Fruit fly (Drosophila melanogaster): ENCODE data around the gene Traf6.

DNA sequence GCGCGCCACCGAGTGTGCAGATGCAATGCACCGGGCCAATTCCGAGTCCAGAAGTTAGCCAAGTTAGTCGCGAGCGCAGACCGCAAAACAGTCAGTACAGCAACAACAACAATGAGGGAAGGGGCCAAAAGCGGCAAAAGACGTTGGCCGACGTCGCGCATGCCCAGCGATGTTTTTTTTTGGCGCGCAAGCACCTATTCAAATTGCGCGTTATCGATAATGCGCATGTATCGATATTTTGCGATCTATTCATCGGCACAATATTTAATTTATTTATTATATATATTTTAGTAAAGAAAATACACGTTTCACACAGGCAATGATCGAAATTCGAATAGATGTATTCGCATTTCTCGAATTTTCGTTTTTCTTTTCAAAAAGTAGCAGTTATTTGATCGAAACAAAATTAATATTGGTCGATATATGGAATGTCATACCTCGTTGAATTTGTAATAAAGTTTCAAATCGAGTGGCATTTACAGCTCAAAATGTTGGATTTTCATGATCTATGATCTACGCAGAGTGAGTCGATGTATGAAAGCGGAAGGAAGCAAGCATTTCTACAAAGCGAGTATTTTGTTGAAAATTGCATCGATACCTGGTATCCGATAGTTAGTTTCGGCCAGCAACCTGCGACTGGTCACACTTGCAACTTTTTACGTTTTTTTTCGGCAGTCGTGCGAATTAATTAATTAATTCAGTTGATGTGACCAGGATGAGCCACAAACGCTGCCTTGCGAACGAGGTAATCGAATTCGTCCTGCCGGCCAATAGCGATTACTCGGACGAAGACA is 27.8 kb downstream of the Traf6 start, which contains the start of gene CG2116:
- TF ChIP-seq CG3032 (tag; optimal IDR thresholded peaks at IDR 0.05), result no peak
- TF ChIP-seq pdm3 (GFP tag; optimal IDR thresholded peaks at IDR 0.05), result no peak
- no peak for TF ChIP-seq CG10669 (GFP tag; optimal IDR thresholded peaks at IDR 0.05)
- no peak for TF ChIP-seq Met (GFP tag; optimal IDR thresholded peaks at IDR 0.05)
- no peak for TF ChIP-seq Eip93F (GFP tag; optimal IDR thresholded peaks at IDR 0.05)
- no peak for TF ChIP-seq CG6276 (GFP tag; optimal IDR thresholded peaks at IDR 0.05)
